Worm (Caenorhabditis elegans) whole organism, young adult: ENCODE results near the gene Y57A10A.5.

Experiments used
- ZK185.1 ChIP-seq: sonication (generic microtip); optimal IDR thresholded peaks from 2 replicates; lab custom pipeline; 2016; ENCODE audit warnings: mild to moderate bottlenecking, missing genetic modification characterization, missing compliant biosample characterization; ENCODE audit not compliant: poor library complexity, severe bottlenecking
- aptf-3 ChIP-seq: fragments of 200-800 bp; sonication (Bioruptor generic); IDR thresholded peaks from 2 replicates; pipeline ENCODE4 v1.3.6; 2022; ENCODE audit warnings: missing genetic modification characterization, missing compliant biosample characterization
- ceh-79 ChIP-seq: sonication (generic microtip); optimal IDR thresholded peaks from 2 replicates; lab custom pipeline; 2017; ENCODE audit warnings: mild to moderate bottlenecking, missing genetic modification characterization, missing compliant biosample characterization
- pbrm-1 ChIP-seq: fragments of 200-800 bp; sonication (Bioruptor generic); IDR thresholded peaks from 2 replicates; pipeline ENCODE4 v1.3.6; 2022; ENCODE audit warnings: missing genetic modification reagents, missing genetic modification characterization, missing compliant biosample characterization

DNA sequence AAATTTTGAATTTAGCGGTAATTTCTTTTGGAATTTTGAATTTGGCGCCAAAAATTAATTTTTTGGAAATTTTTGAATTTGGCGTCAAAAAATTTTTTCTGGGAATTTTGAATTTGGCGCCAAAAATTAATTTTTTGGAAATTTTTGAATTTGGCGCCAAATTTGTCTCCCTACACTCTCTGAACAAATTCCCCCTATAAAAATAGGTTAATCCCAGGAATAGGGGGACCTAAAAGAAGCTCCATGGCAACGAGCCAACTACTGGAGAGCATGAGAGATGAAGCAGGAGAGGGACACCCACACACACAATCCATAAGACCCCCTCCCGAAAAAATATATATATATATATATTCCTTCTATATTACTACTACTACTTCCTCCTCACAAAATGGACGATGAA lies 48.6 kb downstream of the Y57A10A.5 start, which contains the start of gene aqp-12:
- TF ChIP-seq aptf-3 (GFP tag; lab: Robert Waterston, UW) (no peak), pbrm-1 (GFP tag; lab: Robert Waterston, UW) (no peak), ZK185.1 (tag; lab: Kevin White, UChicago) (no peak), ceh-79 (tag; lab: Kevin White, UChicago) (no peak)
